Worm (Caenorhabditis elegans): ENCODE results near the gene T01C8.3.

- no peak for TF ChIP-seq zag-1 (tag; optimal IDR thresholded peaks at IDR 0.05)
- no peak for TF ChIP-seq unc-39 (tag; optimal IDR thresholded peaks at IDR 0.05)
- TF ChIP-seq elt-3 (tag; optimal IDR thresholded peaks at IDR 0.05) = no peak
- TF ChIP-seq ceh-82 (tag; optimal IDR thresholded peaks at IDR 0.05) = no peak
- no peak for TF ChIP-seq nhr-77 (tag; optimal IDR thresholded peaks at IDR 0.05)
- no peak for TF ChIP-seq lin-15B (tag; optimal IDR thresholded peaks at IDR 0.05)
- TF ChIP-seq fkh-2 (tag; optimal IDR thresholded peaks at IDR 0.05) = no peak
- TF ChIP-seq ceh-28 (tag; optimal IDR thresholded peaks at IDR 0.05) = no peak
- no peak for TF ChIP-seq ama-1 (optimal IDR thresholded peaks at IDR 0.05)
- TF ChIP-seq ceh-9 (tag; optimal IDR thresholded peaks at IDR 0.05) = no peak
- TF ChIP-seq tbx-2 (tag; optimal IDR thresholded peaks at IDR 0.05) = no peak
- TF ChIP-seq snpc-4 (tag; optimal IDR thresholded peaks at IDR 0.05) = no peak
Measured at ce11 chrX:16754474-16754873, 28.5 kb downstream of the T01C8.3 start, which contains the start of gene C10E2.5.

Measured in whole organism, L3 larva.